Fruit fly (Drosophila melanogaster): Measurements from ENCODE around the gene Osi11.

dm6 chr3R:6252809-6253208 is 15.7 kb downstream of the Osi11 start:
- TF ChIP-seq Abd-B (GFP tag; optimal IDR thresholded peaks at IDR 0.05) (no peak), psq (GFP tag; optimal IDR thresholded peaks at IDR 0.05) (no peak), dsf (GFP tag; optimal IDR thresholded peaks at IDR 0.05; ENCODE audit: borderline replicate concordance) (no peak), Dif (GFP tag; optimal IDR thresholded peaks at IDR 0.05; ENCODE audit: partially characterized antibody) (no peak), jim (GFP tag; optimal IDR thresholded peaks at IDR 0.05) (no peak)

Measured in whole organism, wandering third instar larva.